Worm (Caenorhabditis elegans) whole organism, midembryonic: ENCODE measurements around the gene rabr-2.

Source experiments
- flt-1 ChIP-seq: fragments of 200-800 bp; sonication (Bioruptor generic); IDR thresholded peaks from 2 replicates; pipeline ENCODE4 v1.3.6; 2022; ENCODE audit warnings: missing genetic modification characterization, missing compliant biosample characterization
- klf-2 ChIP-seq: fragments of 200-800 bp; sonication (Bioruptor generic); conservative IDR thresholded peaks from 2 replicates; pipeline ENCODE4 v1.3.6; 2022; ENCODE audit warnings: missing genetic modification reagents, missing genetic modification characterization, missing compliant biosample characterization

DNA sequence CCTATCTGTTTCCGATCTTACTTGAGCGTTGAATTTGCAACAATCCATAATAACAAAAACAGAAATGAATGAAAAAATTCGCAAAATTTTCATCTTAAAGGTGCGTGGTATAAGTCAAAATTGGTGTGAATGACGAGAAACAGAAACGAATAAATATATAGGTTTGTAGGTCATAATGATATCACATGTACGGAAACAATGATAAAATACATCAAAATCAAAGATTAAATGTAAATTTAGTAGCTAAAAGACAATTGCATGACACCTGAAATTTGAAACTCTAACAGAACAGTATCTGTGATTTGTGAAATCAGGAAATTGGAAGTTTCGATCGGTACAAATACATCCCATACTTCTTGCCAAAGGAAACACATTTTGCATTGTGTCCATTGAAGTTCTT is 7.9 kb downstream of the rabr-2 start, which contains the start of gene F11E6.9:
- no peak for TF ChIP-seq klf-2 (GFP tag; lab: Robert Waterston, UW)
- no peak for TF ChIP-seq flt-1 (GFP tag; lab: Robert Waterston, UW)
